Worm (Caenorhabditis elegans) whole organism, L2 larva: ENCODE data around the gene srx-12.

Experiments used
- C34F6.9 ChIP-seq: fragments of 150-350 bp; optimal IDR thresholded peaks from 2 replicates; lab custom pipeline; 2014; ENCODE audit warnings: missing biosample characterization, missing genetic modification characterization
- F13H6.1 ChIP-seq: sonication (generic microtip); optimal IDR thresholded peaks from 2 replicates; lab custom pipeline; 2016; ENCODE audit warnings: missing genetic modification characterization, missing compliant biosample characterization
- R02D3.7 ChIP-seq: fragments of 150-350 bp; optimal IDR thresholded peaks from 2 replicates; lab custom pipeline; 2014; ENCODE audit warnings: missing biosample characterization, missing genetic modification characterization
- Y55F3AM.14 ChIP-seq: fragments of 200-800 bp; sonication (Bioruptor generic); optimal IDR thresholded peaks from 2 replicates; lab custom pipeline; 2018; ENCODE audit warnings: mild to moderate bottlenecking, missing genetic modification characterization, missing compliant biosample characterization
- ZK546.5 ChIP-seq: sonication (generic microtip); optimal IDR thresholded peaks from 2 replicates; lab custom pipeline; 2017; ENCODE audit warnings: missing biosample characterization, missing genetic modification characterization
- alr-1 ChIP-seq: fragments of 150-350 bp; optimal IDR thresholded peaks from 2 replicates; lab custom pipeline; 2014; ENCODE audit warnings: missing biosample characterization, missing genetic modification characterization
- aly-2 ChIP-seq: fragments of 150-350 bp; optimal IDR thresholded peaks from 2 replicates; lab custom pipeline; 2014; ENCODE audit warnings: missing biosample characterization, missing genetic modification characterization
- ama-1 ChIP-seq: fragments of 150-350 bp; optimal IDR thresholded peaks from 2 replicates; lab custom pipeline; 2018; ENCODE audit warnings: inconsistent platforms
- blmp-1 ChIP-seq: sonication (generic microtip); optimal IDR thresholded peaks from 2 replicates; lab custom pipeline; 2017; ENCODE audit warnings: missing genetic modification characterization, mild to moderate bottlenecking, missing compliant biosample characterization, antibody characterized with exemption, moderate library complexity; ENCODE audit not compliant: insufficient read depth
- ceh-16 ChIP-seq: fragments of 150-350 bp; optimal IDR thresholded peaks from 2 replicates; lab custom pipeline; 2014; ENCODE audit warnings: missing biosample characterization, missing genetic modification characterization
- ceh-82 ChIP-seq: fragments of 150-350 bp; optimal IDR thresholded peaks from 2 replicates; lab custom pipeline; 2014; ENCODE audit warnings: missing biosample characterization, missing genetic modification characterization
- crh-2 ChIP-seq: sonication (generic microtip); optimal IDR thresholded peaks from 2 replicates; lab custom pipeline; 2017; ENCODE audit warnings: missing biosample characterization, missing genetic modification characterization
- dmd-4 ChIP-seq: sonication (generic microtip); optimal IDR thresholded peaks from 2 replicates; lab custom pipeline; 2017; ENCODE audit warnings: missing biosample characterization, missing genetic modification characterization
- egl-27 ChIP-seq: sonication (generic microtip); optimal IDR thresholded peaks from 3 replicates; lab custom pipeline; 2017; ENCODE audit warnings: missing biosample characterization, missing genetic modification reagents, missing genetic modification characterization
- elt-1 ChIP-seq: fragments of 150-350 bp; optimal IDR thresholded peaks from 2 replicates; lab custom pipeline; 2014; ENCODE audit warnings: missing biosample characterization, missing genetic modification characterization
- elt-3 ChIP-seq: sonication (generic microtip); optimal IDR thresholded peaks from 2 replicates; lab custom pipeline; 2017; ENCODE audit warnings: missing biosample characterization, missing genetic modification characterization
- fos-1 ChIP-seq: fragments of 150-350 bp; optimal IDR thresholded peaks from 2 replicates; lab custom pipeline; 2014; ENCODE audit warnings: missing biosample characterization, missing genetic modification characterization
- gmeb-1 ChIP-seq: fragments of 150-350 bp; optimal IDR thresholded peaks from 2 replicates; lab custom pipeline; 2014; ENCODE audit warnings: missing biosample characterization, missing genetic modification characterization
- lin-13 ChIP-seq: fragments of 150-350 bp; optimal IDR thresholded peaks from 2 replicates; lab custom pipeline; 2014; ENCODE audit warnings: missing biosample characterization, missing genetic modification reagents, missing genetic modification characterization
- lsy-2 ChIP-seq, 2 experiments: fragments of 150-350 bp in 1 of 2; sonication (generic microtip) in 1 of 2; optimal IDR thresholded peaks; 2 replicates each; lab custom pipeline; 2014 to 2017; ENCODE audit warnings: missing biosample characterization in 2 of 2, missing genetic modification characterization in 2 of 2
- mab-5 ChIP-seq: fragments of 150-350 bp; optimal IDR thresholded peaks from 2 replicates; lab custom pipeline; 2014; ENCODE audit warnings: missing biosample characterization, missing genetic modification characterization
- mbf-1 ChIP-seq: sonication (generic microtip); optimal IDR thresholded peaks from 2 replicates; lab custom pipeline; 2017; ENCODE audit warnings: missing biosample characterization, missing genetic modification characterization
- mdl-1 ChIP-seq, 2 experiments: fragments of 150-350 bp in 1 of 2; sonication (generic microtip) in 1 of 2; optimal IDR thresholded peaks; 2 replicates each; lab custom pipeline; 2017; ENCODE audit warnings: missing biosample characterization in 2 of 2, missing genetic modification characterization in 2 of 2
- nhr-10 ChIP-seq: sonication (generic microtip); optimal IDR thresholded peaks from 2 replicates; lab custom pipeline; 2017; ENCODE audit warnings: missing biosample characterization, missing genetic modification characterization
- nhr-12 ChIP-seq: fragments of 150-350 bp; optimal IDR thresholded peaks from 2 replicates; lab custom pipeline; 2014; ENCODE audit warnings: missing biosample characterization, missing genetic modification characterization
- nhr-129 ChIP-seq: fragments of 150-350 bp; optimal IDR thresholded peaks from 2 replicates; lab custom pipeline; 2014; ENCODE audit warnings: missing biosample characterization, missing genetic modification characterization
- nhr-21 ChIP-seq: fragments of 150-350 bp; optimal IDR thresholded peaks from 2 replicates; lab custom pipeline; 2014; ENCODE audit warnings: missing biosample characterization, missing genetic modification characterization
- nhr-23 ChIP-seq: fragments of 150-350 bp; optimal IDR thresholded peaks from 2 replicates; lab custom pipeline; 2014; ENCODE audit warnings: missing biosample characterization, missing genetic modification reagents, missing genetic modification characterization
- nhr-237 ChIP-seq: fragments of 150-350 bp; optimal IDR thresholded peaks from 2 replicates; lab custom pipeline; 2014; ENCODE audit warnings: missing biosample characterization, missing genetic modification characterization
- nhr-25 ChIP-seq: fragments of 150-350 bp; sonication (generic microtip); optimal IDR thresholded peaks from 3 replicates; lab custom pipeline; 2014; ENCODE audit warnings: missing biosample characterization, missing genetic modification characterization
- nhr-6 ChIP-seq: fragments of 150-350 bp; optimal IDR thresholded peaks from 2 replicates; lab custom pipeline; 2014; ENCODE audit warnings: missing biosample characterization, missing genetic modification characterization
- nhr-77 ChIP-seq: fragments of 150-350 bp; optimal IDR thresholded peaks from 2 replicates; lab custom pipeline; 2014; ENCODE audit warnings: missing biosample characterization, missing genetic modification characterization
- peb-1 ChIP-seq: fragments of 150-350 bp; optimal IDR thresholded peaks from 2 replicates; lab custom pipeline; 2014; ENCODE audit warnings: missing biosample characterization, missing genetic modification characterization
- sem-4 ChIP-seq: fragments of 150-350 bp; optimal IDR thresholded peaks from 2 replicates; lab custom pipeline; 2014; ENCODE audit warnings: missing biosample characterization, missing genetic modification reagents, missing genetic modification characterization
- skn-1 ChIP-seq: sonication (generic microtip); optimal IDR thresholded peaks from 2 replicates; lab custom pipeline; 2017; ENCODE audit warnings: missing biosample characterization, missing genetic modification characterization
- sma-3 ChIP-seq: sonication (generic microtip); optimal IDR thresholded peaks from 2 replicates; lab custom pipeline; 2016; ENCODE audit warnings: missing genetic modification reagents, missing genetic modification characterization, missing compliant biosample characterization
- snpc-4 ChIP-seq: fragments of 150-350 bp; optimal IDR thresholded peaks from 2 replicates; lab custom pipeline; 2014; ENCODE audit warnings: missing biosample characterization, missing genetic modification characterization
- unc-39 ChIP-seq: fragments of 150-350 bp; optimal IDR thresholded peaks from 2 replicates; lab custom pipeline; 2014; ENCODE audit warnings: missing biosample characterization, missing genetic modification characterization
- unc-55 ChIP-seq: fragments of 150-350 bp; sonication (generic microtip); optimal IDR thresholded peaks from 3 replicates; lab custom pipeline; 2014; ENCODE audit warnings: missing biosample characterization, missing genetic modification reagents, missing genetic modification characterization
- unc-62 ChIP-seq: fragments of 150-350 bp; optimal IDR thresholded peaks from 2 replicates; lab custom pipeline; 2014; ENCODE audit warnings: missing biosample characterization, missing genetic modification reagents, missing genetic modification characterization
- zag-1 ChIP-seq: fragments of 150-350 bp; optimal IDR thresholded peaks from 2 replicates; lab custom pipeline; 2014; ENCODE audit warnings: missing biosample characterization, missing genetic modification characterization
- ztf-1 ChIP-seq: fragments of 200-800 bp; sonication (Bioruptor generic); conservative IDR thresholded peaks from 2 replicates; pipeline ENCODE4 v1.3.6; 2022; ENCODE audit warnings: missing genetic modification characterization, missing compliant biosample characterization
- ztf-11 ChIP-seq: sonication (generic microtip); optimal IDR thresholded peaks from 2 replicates; lab custom pipeline; 2017; ENCODE audit warnings: missing biosample characterization, missing genetic modification characterization
- ztf-4 ChIP-seq: fragments of 150-350 bp; optimal IDR thresholded peaks from 2 replicates; lab custom pipeline; 2014; ENCODE audit warnings: missing biosample characterization, missing genetic modification characterization

srx-12 gene

ce11 chrIV:1009546-1009945 is 36.2 kb upstream of the srx-12 start, which contains the start of gene Y55F3AM.9:
Gene Y55F3AM.9 (minus strand): TSS chrIV:1009734.
- TF ChIP-seq C34F6.9 (peak; percentile 66), lsy-2 (tag; optimal IDR thresholded peaks at IDR 0.05; lab: Kevin White, UChicago) (peak; percentile 33 to 76), nhr-10 (tag; lab: Kevin White, UChicago) (no peak), crh-2 (tag; lab: Kevin White, UChicago) (peak; percentile 20), mbf-1 (tag; lab: Kevin White, UChicago) (no peak), unc-55 (peak; percentile 64), fos-1 (tag; lab: Kevin White, UChicago) (peak; percentile 27), unc-39 (tag; lab: Kevin White, UChicago) (no peak), gmeb-1 (peak; percentile 34), ama-1 (lab: Kevin White, UChicago) (peak; percentile 18), nhr-21 (tag; lab: Kevin White, UChicago) (no peak), nhr-129 (peak; percentile 42), ztf-4 (no peak)

ce11 chrIV:1010212-1010611 is 35.6 kb upstream of the srx-12 start, which contains the start of gene atg-3:
Gene atg-3 (plus strand): TSS chrIV:1010512.
- TF ChIP-seq aly-2 (tag; lab: Kevin White, UChicago) (no peak), sma-3 (no peak), nhr-21 (tag; lab: Kevin White, UChicago) (no peak), ceh-82 (tag; lab: Kevin White, UChicago) (no peak), nhr-25 (tag; lab: Kevin White, UChicago) (no peak), gmeb-1 (no peak), unc-55 (no peak), F13H6.1 (tag; lab: Kevin White, UChicago) (no peak), lin-13 (GFP tag; lab: Kevin White, UChicago) (no peak), egl-27 (no peak), ztf-4 (no peak), ceh-16 (tag; lab: Kevin White, UChicago) (no peak)

ce11 chrIV:1011776-1012175 is 34.0 kb upstream of the srx-12 start:
- no peak for TF ChIP-seq lin-13 (GFP tag; lab: Kevin White, UChicago)
- no peak for TF ChIP-seq mab-5
- no peak for TF ChIP-seq mdl-1 (tag; optimal IDR thresholded peaks at IDR 0.05; lab: Kevin White, UChicago)
- no peak for TF ChIP-seq snpc-4 (tag; lab: Kevin White, UChicago)
- TF ChIP-seq skn-1 = no peak
- no peak for TF ChIP-seq sma-3
- no peak for TF ChIP-seq egl-27
- no peak for TF ChIP-seq ztf-1 (GFP tag; lab: Robert Waterston, UW)
- TF ChIP-seq elt-3 (tag; lab: Kevin White, UChicago) = no peak
- no peak for TF ChIP-seq peb-1
- no peak for TF ChIP-seq dmd-4 (tag; lab: Kevin White, UChicago)
- no peak for TF ChIP-seq unc-62 (GFP tag; lab: Kevin White, UChicago)
- no peak for TF ChIP-seq aly-2 (tag; lab: Kevin White, UChicago)
- TF ChIP-seq nhr-12 = no peak
- no peak for TF ChIP-seq elt-1 (tag; lab: Kevin White, UChicago)

- peak; percentile 28 for TF ChIP-seq nhr-6 (tag; lab: Kevin White, UChicago)
- peak; percentile 76 for TF ChIP-seq F13H6.1 (tag; lab: Kevin White, UChicago)
- TF ChIP-seq mab-5 = peak; percentile 5
- TF ChIP-seq unc-62 (GFP tag; lab: Kevin White, UChicago) = no peak
- TF ChIP-seq lin-13 (GFP tag; lab: Kevin White, UChicago) = peak; percentile 87
- no peak for TF ChIP-seq skn-1
- peak; percentile 92 for TF ChIP-seq C34F6.9
- peak; percentile 84 for TF ChIP-seq crh-2 (tag; lab: Kevin White, UChicago)
- TF ChIP-seq R02D3.7 (tag; lab: Kevin White, UChicago) = no peak
- peak; percentile 59 for TF ChIP-seq ama-1 (lab: Kevin White, UChicago)
- no peak for TF ChIP-seq elt-3 (tag; lab: Kevin White, UChicago)
- TF ChIP-seq mbf-1 (tag; lab: Kevin White, UChicago) = no peak
- peak; percentile 92 for TF ChIP-seq unc-55
- no peak for TF ChIP-seq nhr-77 (tag; lab: Kevin White, UChicago)
- peak; percentile 70 for TF ChIP-seq nhr-21 (tag; lab: Kevin White, UChicago)
- peak; percentile 20 for TF ChIP-seq ZK546.5 (tag; lab: Kevin White, UChicago)
- no peak for TF ChIP-seq aly-2 (tag; lab: Kevin White, UChicago)
- TF ChIP-seq nhr-12 = no peak
- TF ChIP-seq ceh-82 (tag; lab: Kevin White, UChicago) = peak; percentile 4
- no peak for TF ChIP-seq Y55F3AM.14
- no peak for TF ChIP-seq ztf-11 (tag; lab: Kevin White, UChicago)
- peak; percentile 26 for TF ChIP-seq ceh-16 (tag; lab: Kevin White, UChicago)
- peak; percentile 77 for TF ChIP-seq nhr-129
- no peak for TF ChIP-seq zag-1 (tag; lab: Kevin White, UChicago)
- TF ChIP-seq alr-1 (tag; lab: Kevin White, UChicago) = no peak
- no peak for TF ChIP-seq elt-1 (tag; lab: Kevin White, UChicago)
- peak; percentile 52 for TF ChIP-seq snpc-4 (tag; lab: Kevin White, UChicago)
- peak; percentile 80 to 90 for TF ChIP-seq lsy-2 (tag; optimal IDR thresholded peaks at IDR 0.05; lab: Kevin White, UChicago)
- TF ChIP-seq sma-3 = peak; percentile 83
- no peak for TF ChIP-seq ztf-1 (GFP tag; lab: Robert Waterston, UW)
- TF ChIP-seq unc-39 (tag; lab: Kevin White, UChicago) = no peak
- peak; percentile 43 for TF ChIP-seq egl-27
- TF ChIP-seq nhr-10 (tag; lab: Kevin White, UChicago) = no peak
- TF ChIP-seq fos-1 (tag; lab: Kevin White, UChicago) = peak; percentile 48
- no peak for TF ChIP-seq nhr-23 (tag; lab: Kevin White, UChicago)
- no peak for TF ChIP-seq nhr-237 (tag; lab: Kevin White, UChicago)
- peak; percentile 82 for TF ChIP-seq gmeb-1
- TF ChIP-seq mdl-1 (tag; optimal IDR thresholded peaks at IDR 0.05; lab: Kevin White, UChicago) = peak in 1 of 2 experiments; percentile 59
- TF ChIP-seq blmp-1 (tag; lab: Kevin White, UChicago) = peak; percentile 14
- peak; percentile 8 for TF ChIP-seq sem-4
Observed at ce11 chrIV:1012447-1012846, 33.3 kb upstream of the srx-12 start, which contains the start of gene rbm-39. Gene rbm-39 (plus strand): TSS chrIV:1012624.
